Fruit fly (Drosophila melanogaster) whole organism, embryonic: Measurements from ENCODE around the gene Ctr1A.

ENCODE experiments used
- Bgb ChIP-seq: fragments of 200-800 bp; sonication (Bioruptor generic); IDR thresholded peaks from 2 replicates; pipeline ENCODE4 v1.3.6; 2022; ENCODE audit warnings: missing biosample characterization, missing genetic modification characterization; ENCODE audit not compliant: partially characterized antibody
- CG10366 ChIP-seq: fragments of 200-800 bp; sonication (Bioruptor generic); IDR thresholded peaks from 2 replicates; pipeline ENCODE4 v1.3.6; 2022; ENCODE audit warnings: missing biosample characterization, missing genetic modification characterization
- CG11695 ChIP-seq: fragments of 200-800 bp; sonication (Bioruptor generic); IDR thresholded peaks from 3 replicates; pipeline ENCODE4 v1.3.6; 2022; ENCODE audit warnings: missing biosample characterization, missing genetic modification characterization
- CG12155 ChIP-seq: fragments of 200-800 bp; sonication (Bioruptor generic); optimal IDR thresholded peaks from 3 replicates; lab custom pipeline; 2016; ENCODE audit warnings: missing biosample characterization, missing genetic modification characterization
- CG12744 ChIP-seq: fragments of 200-800 bp; sonication (Bioruptor generic); optimal IDR thresholded peaks from 2 replicates; lab custom pipeline; 2016; ENCODE audit warnings: missing biosample characterization, missing genetic modification characterization
- CG13624 ChIP-seq: fragments of 200-800 bp; sonication (Bioruptor generic); optimal IDR thresholded peaks from 2 replicates; lab custom pipeline; 2016; ENCODE audit warnings: missing biosample characterization, missing genetic modification characterization
- CG15514 ChIP-seq: fragments of 200-800 bp; sonication (Bioruptor generic); optimal IDR thresholded peaks from 3 replicates; lab custom pipeline; 2017; ENCODE audit warnings: missing biosample characterization, missing genetic modification characterization, mild to moderate bottlenecking, moderate library complexity, missing genetic modification reagents
- CG17385 ChIP-seq: fragments of 200-800 bp; sonication (Bioruptor generic); optimal IDR thresholded peaks from 3 replicates; lab custom pipeline; 2018; ENCODE audit warnings: missing biosample characterization, mild to moderate bottlenecking, missing genetic modification characterization
- CG2678 ChIP-seq: fragments of 200-800 bp; sonication (Bioruptor generic); optimal IDR thresholded peaks from 3 replicates; lab custom pipeline; 2019; ENCODE audit warnings: missing biosample characterization, mild to moderate bottlenecking, missing genetic modification characterization, moderate library complexity
- CG2875 ChIP-seq: fragments of 200-800 bp; sonication (Bioruptor generic); optimal IDR thresholded peaks from 2 replicates; lab custom pipeline; 2017; ENCODE audit warnings: missing biosample characterization, mild to moderate bottlenecking, missing genetic modification characterization, missing genetic modification reagents
- CG30020 ChIP-seq: fragments of 200-800 bp; optimal IDR thresholded peaks from 2 replicates; lab custom pipeline; 2019; ENCODE audit warnings: missing biosample characterization, mild to moderate bottlenecking, missing genetic modification characterization, moderate library complexity
- CG34422 ChIP-seq: fragments of 200-800 bp; sonication (Bioruptor generic); IDR thresholded peaks from 3 replicates; pipeline ENCODE4 v1.3.6; 2022; ENCODE audit warnings: missing biosample characterization, missing genetic modification characterization
- CG7928 ChIP-seq: fragments of 200-800 bp; sonication (Bioruptor generic); optimal IDR thresholded peaks from 2 replicates; lab custom pipeline; 2017; ENCODE audit warnings: missing biosample characterization, mild to moderate bottlenecking, missing genetic modification characterization
- D19A ChIP-seq: fragments of 200-800 bp; optimal IDR thresholded peaks from 3 replicates; lab custom pipeline; 2019; ENCODE audit warnings: missing biosample characterization, mild to moderate bottlenecking, missing genetic modification characterization, moderate library complexity
- Deaf1 ChIP-seq: fragments of 200-800 bp; optimal IDR thresholded peaks from 3 replicates; lab custom pipeline; 2019; ENCODE audit warnings: missing biosample characterization, mild to moderate bottlenecking, missing genetic modification characterization, moderate library complexity
- Dip2 ChIP-seq: fragments of 200-800 bp; sonication (Bioruptor generic); IDR thresholded peaks from 2 replicates; pipeline ENCODE4 v1.3.6; 2022; ENCODE audit warnings: missing biosample characterization, missing genetic modification characterization
- Dref ChIP-seq: fragments of 200-800 bp; sonication (Bioruptor generic); IDR thresholded peaks from 2 replicates; pipeline ENCODE4 v1.3.6; 2022; ENCODE audit warnings: missing biosample characterization, missing genetic modification characterization
- Elba2 ChIP-seq: fragments of 200-800 bp; sonication (Bioruptor generic); optimal IDR thresholded peaks from 3 replicates; lab custom pipeline; 2016; ENCODE audit warnings: missing biosample characterization, missing genetic modification characterization
- MESR4 ChIP-seq: fragments of 200-800 bp; sonication (Bioruptor generic); optimal IDR thresholded peaks from 2 replicates; lab custom pipeline; 2018; ENCODE audit warnings: missing biosample characterization, mild to moderate bottlenecking, missing genetic modification characterization, moderate library complexity
- Med ChIP-seq: fragments of 200-800 bp; sonication (Bioruptor generic); peaks from one replicate; lab custom pipeline; 2016; ENCODE audit warnings: missing biosample characterization, missing genetic modification characterization, mild to moderate bottlenecking, inconsistent platforms, moderate library complexity
- Mes4 ChIP-seq: fragments of 200-800 bp; sonication (Bioruptor generic); optimal IDR thresholded peaks from 2 replicates; lab custom pipeline; 2016; ENCODE audit warnings: missing biosample characterization, missing genetic modification characterization
- NC2β ChIP-seq: fragments of 200-800 bp; sonication (Bioruptor generic); optimal IDR thresholded peaks from 2 replicates; lab custom pipeline; 2016; ENCODE audit warnings: missing biosample characterization, missing genetic modification characterization
- Nf-YC ChIP-seq: fragments of 200-800 bp; optimal IDR thresholded peaks from 3 replicates; lab custom pipeline; 2019; ENCODE audit warnings: missing biosample characterization, mild to moderate bottlenecking, missing genetic modification characterization, moderate library complexity
- Six4 ChIP-seq: fragments of 200-800 bp; sonication (Bioruptor generic); optimal IDR thresholded peaks from 2 replicates; lab custom pipeline; 2016; ENCODE audit warnings: missing biosample characterization, missing genetic modification characterization
- Sry-δ ChIP-seq: fragments of 200-800 bp; sonication (Bioruptor generic); optimal IDR thresholded peaks from 2 replicates; lab custom pipeline; 2016; ENCODE audit warnings: missing biosample characterization, missing genetic modification characterization
- TFAM ChIP-seq: fragments of 200-800 bp; sonication (Bioruptor generic); optimal IDR thresholded peaks from 2 replicates; lab custom pipeline; 2017; ENCODE audit warnings: missing biosample characterization, missing genetic modification characterization, inconsistent platforms
- YL-1 ChIP-seq: fragments of 200-800 bp; sonication (Bioruptor generic); optimal IDR thresholded peaks from 3 replicates; lab custom pipeline; 2017; ENCODE audit warnings: missing biosample characterization, mild to moderate bottlenecking, missing genetic modification characterization
- ac ChIP-seq: fragments of 200-800 bp; sonication (Bioruptor generic); optimal IDR thresholded peaks from 3 replicates; lab custom pipeline; 2017; ENCODE audit warnings: missing biosample characterization, mild to moderate bottlenecking, missing genetic modification characterization
- amos ChIP-seq: fragments of 200-800 bp; sonication (Bioruptor generic); IDR thresholded peaks from 2 replicates; pipeline ENCODE4 v1.3.6; 2022; ENCODE audit warnings: missing biosample characterization, missing genetic modification characterization; ENCODE audit not compliant: partially characterized antibody
- dati ChIP-seq: fragments of 200-800 bp; sonication (Bioruptor generic); IDR thresholded peaks from 2 replicates; pipeline ENCODE4 v1.3.6; 2022; ENCODE audit warnings: missing biosample characterization, missing genetic modification characterization
- dmrt11E ChIP-seq: fragments of 200-800 bp; sonication (Bioruptor generic); optimal IDR thresholded peaks from 3 replicates; lab custom pipeline; 2018; ENCODE audit warnings: missing biosample characterization, mild to moderate bottlenecking, missing genetic modification characterization, moderate library complexity
- gsb-n ChIP-seq: fragments of 200-800 bp; sonication (Bioruptor generic); optimal IDR thresholded peaks from 3 replicates; lab custom pipeline; 2018; ENCODE audit warnings: missing biosample characterization, mild to moderate bottlenecking, missing genetic modification characterization
- her ChIP-seq: fragments of 200-800 bp; sonication (Bioruptor generic); optimal IDR thresholded peaks from 2 replicates; lab custom pipeline; 2016; ENCODE audit warnings: missing biosample characterization, missing genetic modification characterization
- nom ChIP-seq: fragments of 200-800 bp; sonication (Bioruptor generic); optimal IDR thresholded peaks from 2 replicates; lab custom pipeline; 2017; ENCODE audit warnings: missing biosample characterization, missing genetic modification characterization, mild to moderate bottlenecking, moderate library complexity, missing genetic modification reagents
- phol ChIP-seq: fragments of 200-800 bp; sonication (Bioruptor generic); optimal IDR thresholded peaks from 3 replicates; lab custom pipeline; 2018; ENCODE audit warnings: missing biosample characterization, mild to moderate bottlenecking, missing genetic modification characterization, moderate library complexity
- pum ChIP-seq: fragments of 200-800 bp; sonication (Bioruptor generic); optimal IDR thresholded peaks from 2 replicates; lab custom pipeline; 2016; ENCODE audit warnings: missing biosample characterization, missing genetic modification characterization
- sc ChIP-seq, 3 experiments: fragments of >200 bp in 2 of 3; fragments of 200-800 bp in 1 of 3; sonication (Bioruptor generic) in 1 of 3; optimal IDR thresholded peaks; 2 replicates in 2 of 3; 3 replicates in 1 of 3; lab custom pipeline; 2017; ENCODE audit warnings: mild to moderate bottlenecking in 1 of 3, missing biosample characterization in 1 of 3, missing genetic modification characterization in 1 of 3, missing genetic modification reagents in 1 of 3
- seq ChIP-seq: fragments of 200-800 bp; sonication (Bioruptor generic); IDR thresholded peaks from 2 replicates; pipeline ENCODE4 v1.3.6; 2022; ENCODE audit warnings: missing biosample characterization, missing genetic modification characterization
- sna ChIP-seq: fragments of 200-800 bp; sonication (Bioruptor generic); IDR thresholded peaks from 2 replicates; pipeline ENCODE4 v1.3.6; 2022; ENCODE audit warnings: missing biosample characterization, missing genetic modification characterization; ENCODE audit not compliant: partially characterized antibody
- so ChIP-seq: fragments of 200-800 bp; sonication (Bioruptor generic); IDR thresholded peaks from 3 replicates; pipeline ENCODE4 v1.3.6; 2022; ENCODE audit warnings: missing biosample characterization, missing genetic modification characterization
- sug ChIP-seq: fragments of 200-800 bp; optimal IDR thresholded peaks from 2 replicates; lab custom pipeline; 2019; ENCODE audit warnings: missing biosample characterization, mild to moderate bottlenecking, missing genetic modification characterization, moderate library complexity
- vfl ChIP-seq: fragments of 200-800 bp; sonication (Bioruptor generic); optimal IDR thresholded peaks from 2 replicates; lab custom pipeline; 2016; ENCODE audit warnings: missing biosample characterization, missing genetic modification characterization
- zfh2 ChIP-seq: fragments of 200-800 bp; sonication (Bioruptor generic); optimal IDR thresholded peaks from 2 replicates; lab custom pipeline; 2016; ENCODE audit warnings: missing biosample characterization, missing genetic modification characterization

The Ctr1A gene

dm6 chrX:6677826-6678489 lies 16.5 kb downstream of the Ctr1A start, which contains the start of gene Fum1 (continued):
- TF ChIP-seq so, result no peak
- TF ChIP-seq vfl (GFP tag; lab: Kevin White, UChicago), result no peak
- TF ChIP-seq ac (GFP tag; lab: Kevin White, UChicago), result no peak
- TF ChIP-seq Med (GFP tag; lab: Kevin White, UChicago), result peak; percentile 45
- peak; percentile 34 for TF ChIP-seq phol (tag; lab: Kevin White, UChicago)
- no peak for TF ChIP-seq D19A (tag; lab: Kevin White, UChicago)
- TF ChIP-seq CG10366, result no peak
- no peak for TF ChIP-seq CG34422
- TF ChIP-seq YL-1 (GFP tag; lab: Kevin White, UChicago), result peak; percentile 29
- TF ChIP-seq nom, result no peak
- peak; percentile 45 for TF ChIP-seq zfh2 (GFP tag; lab: Kevin White, UChicago)
- TF ChIP-seq Elba2 (GFP tag; lab: Kevin White, UChicago), result no peak
- TF ChIP-seq Deaf1 (tag; lab: Kevin White, UChicago), result peak; percentile 8
- no peak for TF ChIP-seq dmrt11E (tag; lab: Kevin White, UChicago)
- TF ChIP-seq Sry-δ (GFP tag; lab: Kevin White, UChicago), result peak; percentile 96
- TF ChIP-seq Dref (GFP tag; lab: Robert Waterston, UW), result peak; percentile 74
- no peak for TF ChIP-seq Dip2 (GFP tag; lab: Robert Waterston, UW)
- peak; percentile 28 for TF ChIP-seq her
- TF ChIP-seq CG2875, result no peak
- peak; percentile 84 for TF ChIP-seq Bgb (GFP tag; lab: Robert Waterston, UW)
- TF ChIP-seq CG7928 (GFP tag; lab: Kevin White, UChicago), result no peak
- TF ChIP-seq CG11695 (GFP tag; lab: Robert Waterston, UW), result no peak
- peak; percentile 20 for TF ChIP-seq CG13624
- TF ChIP-seq CG15514 (GFP tag; lab: Kevin White, UChicago), result peak; percentile 58
- peak; percentile 18 for TF ChIP-seq CG30020 (tag; lab: Kevin White, UChicago)
- TF ChIP-seq gsb-n (tag; lab: Kevin White, UChicago), result no peak
- TF ChIP-seq NC2β (GFP tag; lab: Kevin White, UChicago), result no peak
- peak; percentile 80 for TF ChIP-seq amos
- no peak for TF ChIP-seq sc (optimal IDR thresholded peaks at IDR 0.05; lab: Kevin White, UChicago)
- TF ChIP-seq sc (GFP tag; optimal IDR thresholded peaks at IDR 0.05; lab: Kevin White, UChicago), result no peak
- TF ChIP-seq CG17385 (GFP tag; lab: Kevin White, UChicago), result no peak
- TF ChIP-seq Six4 (GFP tag; lab: Kevin White, UChicago), result no peak
- TF ChIP-seq Nf-YC (tag; lab: Kevin White, UChicago), result peak; percentile 45
- TF ChIP-seq seq (GFP tag; lab: Robert Waterston, UW), result no peak
- TF ChIP-seq dati (GFP tag; lab: Robert Waterston, UW), result no peak
- peak; percentile 16 for TF ChIP-seq CG12155 (GFP tag; lab: Kevin White, UChicago)
- TF ChIP-seq CG12744 (GFP tag; lab: Kevin White, UChicago), result no peak
- TF ChIP-seq sna (GFP tag; lab: Robert Waterston, UW), result peak; percentile 95
- peak; percentile 54 for TF ChIP-seq MESR4
- no peak for TF ChIP-seq CG2678
- TF ChIP-seq pum (GFP tag; lab: Kevin White, UChicago), result no peak
- no peak for TF ChIP-seq TFAM (GFP tag; lab: Kevin White, UChicago)
- no peak for TF ChIP-seq Mes4 (GFP tag; lab: Kevin White, UChicago)
- TF ChIP-seq sug, result peak; percentile 39
